Fruit fly (Drosophila melanogaster) Kc167 (cell line): ENCODE data around the gene CG13073.

Experiments
- Myc ChIP-seq: fragments of >200 bp; optimal IDR thresholded peaks from 2 replicates; lab custom pipeline; 2017; ENCODE audit warnings: missing external identifiers
- Sin3A ChIP-seq: fragments of >200 bp; optimal IDR thresholded peaks from 2 replicates; lab custom pipeline; 2018; ENCODE audit warnings: missing external identifiers
- h ChIP-seq: fragments of >200 bp; optimal IDR thresholded peaks from 3 replicates; lab custom pipeline; 2018; ENCODE audit warnings: missing external identifiers
- insv ChIP-seq: fragments of >200 bp; optimal IDR thresholded peaks from 3 replicates; lab custom pipeline; 2018; ENCODE audit warnings: missing external identifiers
- psq ChIP-seq: fragments of >200 bp; optimal IDR thresholded peaks from 2 replicates; lab custom pipeline; 2017; ENCODE audit warnings: missing external identifiers
- ttk ChIP-seq: sonication (Bioruptor generic); optimal IDR thresholded peaks from 2 replicates; lab custom pipeline; 2017; ENCODE audit warnings: missing external identifiers

Gene CG13073

DNA sequence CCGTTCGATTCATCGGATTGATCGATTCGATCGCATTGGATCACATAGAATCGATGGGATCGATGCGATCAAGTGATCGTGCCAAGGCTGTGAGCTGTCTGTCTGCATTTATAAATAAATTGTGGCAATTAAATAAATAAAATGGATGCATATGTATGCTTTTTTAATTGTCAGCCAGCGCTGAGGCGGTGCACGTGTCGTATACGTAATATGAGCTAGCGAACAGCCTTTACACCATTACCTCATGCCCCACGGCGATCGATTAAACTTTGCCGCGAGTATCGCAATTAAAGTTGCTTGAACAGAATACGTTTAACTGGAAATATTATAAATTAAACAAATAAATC lies 50.1 kb downstream of the CG13073 start:
- TF ChIP-seq ttk (lab: Kevin White, UChicago): no peak
- TF ChIP-seq Myc: no peak
- TF ChIP-seq h: no peak
- no peak for TF ChIP-seq psq (lab: Kevin White, UChicago)
- TF ChIP-seq insv: no peak
- no peak for TF ChIP-seq Sin3A

- TF ChIP-seq Sin3A (no peak), h (no peak), psq (lab: Kevin White, UChicago) (no peak), insv (no peak), ttk (lab: Kevin White, UChicago) (no peak), Myc (no peak)
Observed at dm6 chr3L:16166217-16166997, 50.7 kb downstream of the CG13073 start.

DNA sequence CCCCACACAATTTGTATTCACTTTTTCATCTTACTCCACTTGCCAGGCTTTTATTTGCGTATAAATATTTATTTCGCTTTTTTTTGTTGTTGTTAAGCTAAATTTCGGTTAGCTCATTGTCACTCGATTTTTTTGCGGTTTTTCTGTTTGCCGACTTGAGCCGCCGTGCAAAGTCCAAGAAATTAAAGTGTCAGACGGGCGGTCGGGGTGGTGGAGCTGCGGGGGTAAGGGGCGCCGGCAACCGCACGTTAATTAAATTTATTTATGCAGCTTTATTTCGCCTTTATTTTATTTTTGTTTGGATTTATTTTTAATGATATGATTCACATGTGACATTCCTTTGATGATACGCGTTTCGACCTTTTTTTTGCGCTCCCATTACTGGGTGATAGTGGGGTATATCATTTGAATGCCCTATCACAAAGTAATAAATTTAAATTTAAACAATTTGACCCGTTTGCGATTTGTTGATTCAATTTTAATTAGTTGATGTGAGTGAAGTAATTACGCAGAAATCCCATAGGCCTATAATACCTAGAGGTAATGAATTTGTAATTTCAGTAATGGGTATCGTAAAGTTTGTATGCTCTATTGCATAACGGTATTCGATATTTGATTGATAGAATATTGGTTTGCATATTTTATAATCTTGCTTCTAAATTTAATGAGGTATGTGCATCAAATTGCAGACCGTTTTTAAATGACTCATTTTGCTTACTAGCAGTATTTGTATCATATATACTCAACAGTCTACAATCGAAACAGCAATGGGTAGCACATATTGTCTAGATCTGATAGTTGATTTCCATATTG lies 51.5 kb downstream of the CG13073 start:
- TF ChIP-seq ttk (lab: Kevin White, UChicago) (no peak), Sin3A (no peak), Myc (no peak), insv (no peak), h (no peak), psq (lab: Kevin White, UChicago) (no peak)

DNA sequence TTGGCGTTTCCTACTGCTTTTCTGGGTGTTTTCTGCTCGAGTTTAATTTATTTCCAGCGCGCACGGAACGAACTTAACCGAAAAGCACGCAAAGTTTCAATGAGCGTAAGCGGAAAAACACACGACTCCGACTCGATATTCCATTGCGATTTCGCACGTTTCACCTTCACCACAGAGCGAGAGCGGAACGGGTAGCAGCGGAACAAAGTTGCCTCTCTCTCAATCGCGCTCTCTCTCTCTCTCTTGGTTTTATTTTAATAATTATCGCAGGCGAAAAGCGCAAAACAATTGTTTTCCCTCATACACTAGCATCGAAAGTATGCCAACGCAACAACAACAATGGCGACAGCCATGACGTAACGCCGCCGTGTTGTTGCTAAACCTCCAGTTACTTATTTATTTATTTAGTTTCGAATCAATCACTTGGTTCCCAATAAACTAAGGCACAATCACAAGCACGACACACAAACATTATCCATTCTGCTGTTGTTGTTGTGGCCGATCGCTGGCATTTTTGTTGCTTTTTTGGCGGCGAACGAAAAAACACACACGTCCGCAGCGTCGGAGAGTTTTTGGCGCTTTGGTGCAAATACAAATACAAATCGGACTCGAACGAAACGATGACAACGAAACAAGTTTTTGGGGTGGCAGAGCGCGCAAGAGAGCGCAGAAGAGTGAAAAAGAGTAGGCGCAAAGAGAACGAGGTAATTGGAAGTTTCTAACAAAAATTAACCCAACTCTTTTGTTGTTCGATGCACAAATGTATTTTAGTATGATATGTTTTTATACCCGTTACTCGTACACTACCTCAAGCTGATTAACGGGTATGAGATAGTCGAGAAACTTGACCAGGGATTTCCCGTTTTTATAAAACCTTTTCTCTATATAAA lies 52.7 kb downstream of the CG13073 start, which contains the start of gene CG5151:
Gene CG5151 (minus strand): TSS at position 552 of the 890 bp plus-strand sequence.
- no peak for TF ChIP-seq ttk (lab: Kevin White, UChicago)
- no peak for TF ChIP-seq Myc
- no peak for TF ChIP-seq Sin3A
